Comparison of ENCODE assay signal across 2 fruit fly cellular contexts in the genomic region with DNA sequence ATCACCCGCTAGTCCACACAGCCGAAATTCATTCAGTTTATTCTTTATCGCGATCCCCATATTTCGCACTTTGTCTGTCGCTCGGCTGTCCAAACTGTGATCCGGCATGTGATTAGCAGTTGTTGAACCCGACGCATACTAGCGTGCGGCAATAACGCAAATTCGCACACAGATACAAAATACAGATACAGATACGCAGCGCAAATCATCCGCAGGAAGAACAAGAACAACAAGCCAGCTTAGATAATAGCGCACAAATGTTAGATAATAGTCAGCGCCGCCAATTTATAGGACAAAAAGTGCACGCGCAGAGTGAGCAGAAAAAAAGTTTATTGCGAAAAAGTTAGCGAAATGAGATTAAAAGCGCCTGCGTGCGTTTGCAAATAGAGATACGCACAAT.
TF ChIP-seq lines count a peak whose summit lies in the region.

No protein-coding gene starts in this region.

- no peak for TF ChIP-seq CTCF in whole organism, embryonic (GFP tag; optimal IDR thresholded peaks at IDR 0.05; lab: Kevin White, UChicago)

TF ChIP-seq in whole organism, embryonic, 481 proteins besides CTCF, POLR2A, EP300 and RAD21:
- TF ChIP-seq CG17568 (GFP tag; optimal IDR thresholded peaks at IDR 0.05; lab: Kevin White, UChicago) (no peak), Med (GFP tag; lab: Kevin White, UChicago) (peak; percentile 12), CG11085 (GFP tag; IDR thresholded peaks at IDR 0.05; lab: Robert Waterston, UW) (no peak), NC2α (GFP tag; optimal IDR thresholded peaks at IDR 0.05; lab: Kevin White, UChicago) (no peak), CG15479 (GFP tag; optimal IDR thresholded peaks at IDR 0.05; lab: Kevin White, UChicago) (peak; percentile 85), Dbx (GFP tag; IDR thresholded peaks at IDR 0.05; lab: Robert Waterston, UW) (no peak), oc (tag; optimal IDR thresholded peaks at IDR 0.05; lab: Kevin White, UChicago) (no peak), lmd (GFP tag; IDR thresholded peaks at IDR 0.05; lab: Robert Waterston, UW) (no peak), Ssrp (tag; optimal IDR thresholded peaks at IDR 0.05; lab: Kevin White, UChicago) (no peak), dpn (GFP tag; optimal IDR thresholded peaks at IDR 0.05; lab: Kevin White, UChicago) (no peak), fd96Cb (tag; optimal IDR thresholded peaks at IDR 0.05; lab: Kevin White, UChicago) (no peak), CG7987 (GFP tag; optimal IDR thresholded peaks at IDR 0.05; lab: Kevin White, UChicago) (no peak), cg (GFP tag; optimal IDR thresholded peaks at IDR 0.05; lab: Kevin White, UChicago) (no peak)
TF ChIP-seq in whole organism, embryonic: peak in this region for 2.

TF ChIP-seq in whole organism, prepupa, 60 proteins besides CTCF, POLR2A, EP300 and RAD21:
- TF ChIP-seq CG10669 (GFP tag; optimal IDR thresholded peaks at IDR 0.05; lab: Kevin White, UChicago), result no peak
- peak; percentile 83 for TF ChIP-seq vri (GFP tag; optimal IDR thresholded peaks at IDR 0.05; lab: Kevin White, UChicago)
